Fruit fly (Drosophila melanogaster) whole organism, adult: ENCODE data around the gene Pcyt2.
A peak's percentile ranks its signal among the peaks of the same experiment; 100 is the strongest.

ENCODE experiments used
- CG11617 ChIP-seq: fragments of 200-800 bp; sonication (Bioruptor generic); optimal IDR thresholded peaks from 2 replicates; lab custom pipeline; 2017; ENCODE audit warnings: mild to moderate bottlenecking, missing biosample characterization, missing genetic modification reagents, missing genetic modification characterization
- CG12768 ChIP-seq: fragments of 200-800 bp; sonication (Bioruptor generic); optimal IDR thresholded peaks from 2 replicates; lab custom pipeline; 2017; ENCODE audit warnings: missing biosample characterization, missing genetic modification characterization, mild to moderate bottlenecking, moderate library complexity, missing genetic modification reagents
- CG14711 ChIP-seq: fragments of 200-800 bp; sonication (Bioruptor generic); optimal IDR thresholded peaks from 2 replicates; lab custom pipeline; 2018; ENCODE audit warnings: missing biosample characterization, mild to moderate bottlenecking, missing genetic modification characterization, moderate library complexity
- CG1620 ChIP-seq: fragments of 200-800 bp; sonication (Bioruptor generic); optimal IDR thresholded peaks from 2 replicates; lab custom pipeline; 2016; ENCODE audit warnings: missing biosample characterization, missing genetic modification characterization
- CG33017 ChIP-seq: fragments of 200-800 bp; sonication (Bioruptor generic); optimal IDR thresholded peaks from 2 replicates; lab custom pipeline; 2018; ENCODE audit warnings: missing biosample characterization, mild to moderate bottlenecking, missing genetic modification characterization, moderate library complexity
- CG5204 ChIP-seq: fragments of 200-800 bp; sonication (Bioruptor generic); optimal IDR thresholded peaks from 2 replicates; lab custom pipeline; 2016; ENCODE audit warnings: missing biosample characterization, missing genetic modification characterization
- CG7045 ChIP-seq: fragments of 200-800 bp; sonication (Bioruptor generic); optimal IDR thresholded peaks from 2 replicates; lab custom pipeline; 2017; ENCODE audit warnings: missing biosample characterization, mild to moderate bottlenecking, missing genetic modification characterization
- CG7101 ChIP-seq: fragments of 200-800 bp; sonication (Bioruptor generic); optimal IDR thresholded peaks from 2 replicates; lab custom pipeline; 2018; ENCODE audit warnings: missing biosample characterization, mild to moderate bottlenecking, missing genetic modification characterization, moderate library complexity
- Clk ChIP-seq: fragments of 200-800 bp; sonication (Bioruptor generic); optimal IDR thresholded peaks from 2 replicates; lab custom pipeline; 2017; ENCODE audit warnings: missing biosample characterization, missing genetic modification characterization
- Crg-1 ChIP-seq: fragments of 200-800 bp; sonication (Bioruptor generic); optimal IDR thresholded peaks from 2 replicates; lab custom pipeline; 2016; ENCODE audit warnings: missing biosample characterization, missing genetic modification characterization
- Hr96 ChIP-seq: fragments of 200-800 bp; sonication (Bioruptor generic); optimal IDR thresholded peaks from 2 replicates; lab custom pipeline; 2016; ENCODE audit warnings: missing biosample characterization, missing genetic modification characterization
- Mnt ChIP-seq: fragments of 200-800 bp; sonication (Bioruptor generic); optimal IDR thresholded peaks from 2 replicates; lab custom pipeline; 2016; ENCODE audit warnings: missing biosample characterization, mild to moderate bottlenecking, missing genetic modification characterization
- bab1 ChIP-seq: fragments of 200-800 bp; sonication (Bioruptor generic); optimal IDR thresholded peaks from 3 replicates; lab custom pipeline; 2019; ENCODE audit warnings: missing biosample characterization, mild to moderate bottlenecking, missing genetic modification characterization, moderate library complexity
- cic ChIP-seq: fragments of 200-800 bp; sonication (Bioruptor generic); optimal IDR thresholded peaks from 2 replicates; lab custom pipeline; 2017; ENCODE audit warnings: missing biosample characterization, mild to moderate bottlenecking, missing genetic modification characterization, moderate library complexity
- cnc ChIP-seq, 2 experiments: fragments of >200 bp; optimal IDR thresholded peaks; 2 replicates each; lab custom pipeline; 2017
- kay ChIP-seq: fragments of 200-800 bp; sonication (Bioruptor generic); peaks from one replicate; lab custom pipeline; 2016; ENCODE audit warnings: missing biosample characterization, missing genetic modification characterization, borderline replicate concordance
- ovo ChIP-seq: fragments of 200-800 bp; sonication (Bioruptor generic); optimal IDR thresholded peaks from 2 replicates; lab custom pipeline; 2016; ENCODE audit warnings: missing biosample characterization, missing genetic modification characterization
- pad ChIP-seq: fragments of 200-800 bp; sonication (Bioruptor generic); optimal IDR thresholded peaks from 3 replicates; lab custom pipeline; 2017; ENCODE audit warnings: missing biosample characterization, missing genetic modification characterization, mild to moderate bottlenecking, moderate library complexity, missing genetic modification reagents
- tj ChIP-seq: fragments of 200-800 bp; sonication (Bioruptor generic); optimal IDR thresholded peaks from 3 replicates; lab custom pipeline; 2017; ENCODE audit warnings: missing biosample characterization, mild to moderate bottlenecking, missing genetic modification characterization, moderate library complexity
- toe ChIP-seq: fragments of 200-800 bp; sonication (Bioruptor generic); optimal IDR thresholded peaks from 2 replicates; lab custom pipeline; 2016; ENCODE audit warnings: missing biosample characterization, missing genetic modification characterization

The Pcyt2 gene

DNA sequence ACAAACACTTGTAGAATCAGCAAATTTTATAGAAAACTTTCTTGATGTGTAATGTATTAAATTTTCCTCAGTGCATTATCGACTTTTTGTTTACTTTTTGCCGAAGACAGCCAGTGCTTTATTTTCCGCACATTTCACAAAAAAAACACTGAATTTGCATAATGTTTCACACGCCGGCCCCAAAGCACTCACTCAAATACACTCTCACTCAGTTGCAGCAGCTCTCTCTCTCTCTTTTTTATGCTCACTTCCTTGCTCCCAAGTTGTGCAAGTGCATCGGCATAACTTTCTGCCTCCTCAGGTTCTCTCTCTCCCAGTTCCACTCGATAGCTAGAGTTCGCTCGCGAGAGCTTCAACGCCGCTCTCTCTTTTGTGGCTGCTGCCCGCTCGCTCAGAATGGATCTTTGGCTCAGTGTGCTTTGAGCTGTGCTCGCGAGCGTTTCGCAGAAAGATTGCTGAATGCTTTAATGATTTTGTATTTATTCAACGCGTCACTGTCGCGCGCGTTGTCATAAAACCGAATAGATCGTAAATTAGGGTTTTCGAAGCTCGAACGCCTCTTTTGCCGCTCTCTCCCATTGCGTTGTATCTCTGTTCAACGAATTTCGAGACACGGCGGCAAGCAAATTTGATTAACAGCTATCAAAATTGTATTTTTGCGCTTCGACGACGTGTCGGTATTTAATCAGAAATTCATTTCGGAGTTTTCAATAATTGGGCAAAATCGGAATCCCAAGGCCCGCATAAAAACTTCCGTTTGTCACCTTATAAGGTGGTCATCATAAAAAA is 33.2 kb downstream of the Pcyt2 start:
- TF ChIP-seq bab1 (GFP tag; lab: Kevin White, UChicago), result peak; percentile 73
- peak; percentile 80 for TF ChIP-seq tj
- TF ChIP-seq CG11617, result peak; percentile 10
- TF ChIP-seq CG33017 (tag; lab: Kevin White, UChicago), result peak; percentile 60
- TF ChIP-seq CG14711 (tag; lab: Kevin White, UChicago), result peak; percentile 16
- TF ChIP-seq ovo (GFP tag; lab: Kevin White, UChicago), result peak; percentile 53
- no peak for TF ChIP-seq CG1620 (GFP tag; lab: Kevin White, UChicago)
- TF ChIP-seq Crg-1 (GFP tag; lab: Kevin White, UChicago), result peak; percentile 13
- TF ChIP-seq CG5204 (GFP tag; lab: Kevin White, UChicago), result no peak
- TF ChIP-seq cic, result peak; percentile 75
- no peak for TF ChIP-seq CG7101
- TF ChIP-seq cnc (optimal IDR thresholded peaks at IDR 0.05; lab: Kevin White, UChicago), result no peak
- peak; percentile 45 for TF ChIP-seq Hr96 (GFP tag; lab: Kevin White, UChicago)
- TF ChIP-seq Clk, result no peak
- peak; percentile 68 for TF ChIP-seq Mnt (GFP tag; lab: Kevin White, UChicago)
- TF ChIP-seq CG7045 (GFP tag; lab: Kevin White, UChicago), result peak; percentile 26
- peak; percentile 65 for TF ChIP-seq CG12768 (GFP tag; lab: Kevin White, UChicago)
- no peak for TF ChIP-seq toe (GFP tag; lab: Kevin White, UChicago)
- TF ChIP-seq kay (GFP tag; lab: Kevin White, UChicago), result no peak

DNA sequence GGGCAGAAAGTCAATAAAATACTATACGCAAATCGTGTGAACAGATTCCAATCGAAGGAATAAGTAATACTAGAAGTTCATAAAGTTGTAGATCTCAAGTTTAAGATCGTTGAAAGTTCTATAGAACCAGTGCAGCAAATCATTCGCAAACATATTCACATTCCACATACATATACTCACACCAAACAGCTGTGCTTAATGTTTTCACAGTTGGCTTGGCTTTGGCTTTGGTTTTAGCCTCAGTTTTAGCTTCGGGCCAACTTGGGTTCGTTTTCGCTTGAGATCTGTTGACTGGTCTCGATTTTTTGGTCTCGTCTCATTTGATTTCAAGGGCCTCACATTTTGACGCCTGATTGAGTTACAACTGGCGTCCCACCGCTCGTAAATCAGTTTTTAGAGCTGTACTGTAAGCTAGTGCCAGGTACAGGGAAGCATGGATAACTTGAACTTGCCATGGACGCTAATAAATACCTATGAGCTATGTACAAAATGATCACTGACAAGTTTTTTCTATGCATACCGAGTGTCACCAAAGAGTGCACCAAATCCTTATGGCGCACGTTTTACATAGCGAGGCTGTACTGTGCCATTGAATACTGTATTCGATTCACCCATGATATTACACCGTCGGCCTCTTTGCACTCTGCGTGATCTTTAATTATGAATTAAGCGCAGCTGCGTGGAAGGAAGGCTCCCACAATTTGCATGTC is 34.0 kb downstream of the Pcyt2 start:
- peak; percentile 28 for TF ChIP-seq tj
- peak; percentile 68 for TF ChIP-seq Clk
- peak; percentile 79 for TF ChIP-seq CG12768 (GFP tag; lab: Kevin White, UChicago)
- TF ChIP-seq CG7101, result peak; percentile 78
- TF ChIP-seq toe (GFP tag; lab: Kevin White, UChicago), result peak; percentile 77
- peak; percentile 62 for TF ChIP-seq CG1620 (GFP tag; lab: Kevin White, UChicago)
- TF ChIP-seq cnc (optimal IDR thresholded peaks at IDR 0.05; lab: Kevin White, UChicago), result no peak
- TF ChIP-seq pad (GFP tag; lab: Kevin White, UChicago), result peak; percentile 48
- TF ChIP-seq kay (GFP tag; lab: Kevin White, UChicago), result peak; percentile 51
- peak; percentile 81 for TF ChIP-seq CG33017 (tag; lab: Kevin White, UChicago)
- TF ChIP-seq CG11617, result peak; percentile 37
- TF ChIP-seq Hr96 (GFP tag; lab: Kevin White, UChicago), result peak; percentile 63
- TF ChIP-seq CG14711 (tag; lab: Kevin White, UChicago), result peak; percentile 70
- TF ChIP-seq Mnt (GFP tag; lab: Kevin White, UChicago), result peak; percentile 46
- TF ChIP-seq bab1 (GFP tag; lab: Kevin White, UChicago), result peak; percentile 75
- TF ChIP-seq CG7045 (GFP tag; lab: Kevin White, UChicago), result peak; percentile 82
- TF ChIP-seq Crg-1 (GFP tag; lab: Kevin White, UChicago), result peak; percentile 52
- TF ChIP-seq cic, result no peak
- TF ChIP-seq CG5204 (GFP tag; lab: Kevin White, UChicago), result peak; percentile 81
- no peak for TF ChIP-seq ovo (GFP tag; lab: Kevin White, UChicago)

dm6 chr3L:1590194-1590593 is 36.9 kb downstream of the Pcyt2 start:
- TF ChIP-seq cic, result no peak
- TF ChIP-seq kay (GFP tag; lab: Kevin White, UChicago), result peak; percentile 49

- TF ChIP-seq Mnt (GFP tag; lab: Kevin White, UChicago), result peak; percentile 71
- TF ChIP-seq Clk, result peak; percentile 86
- TF ChIP-seq CG7045 (GFP tag; lab: Kevin White, UChicago), result peak; percentile 96
- peak; percentile 78 for TF ChIP-seq Hr96 (GFP tag; lab: Kevin White, UChicago)
- TF ChIP-seq bab1 (GFP tag; lab: Kevin White, UChicago), result peak; percentile 3
- TF ChIP-seq pad (GFP tag; lab: Kevin White, UChicago), result peak; percentile 74
- TF ChIP-seq CG11617, result peak; percentile 83
- no peak for TF ChIP-seq cnc (optimal IDR thresholded peaks at IDR 0.05; lab: Kevin White, UChicago)
- peak; percentile 92 for TF ChIP-seq CG1620 (GFP tag; lab: Kevin White, UChicago)
- peak; percentile 97 for TF ChIP-seq ovo (GFP tag; lab: Kevin White, UChicago)
- TF ChIP-seq CG5204 (GFP tag; lab: Kevin White, UChicago), result peak; percentile 79
- TF ChIP-seq CG12768 (GFP tag; lab: Kevin White, UChicago), result peak; percentile 95
- peak; percentile 85 for TF ChIP-seq CG33017 (tag; lab: Kevin White, UChicago)
- TF ChIP-seq CG7101, result peak; percentile 92
- TF ChIP-seq cic, result peak; percentile 96
- peak; percentile 82 for TF ChIP-seq CG14711 (tag; lab: Kevin White, UChicago)
- TF ChIP-seq toe (GFP tag; lab: Kevin White, UChicago), result peak; percentile 84
- peak; percentile 80 for TF ChIP-seq tj
- TF ChIP-seq Crg-1 (GFP tag; lab: Kevin White, UChicago), result peak; percentile 97
- no peak for TF ChIP-seq kay (GFP tag; lab: Kevin White, UChicago)
Measured at dm6 chr3L:1591692-1592371, 38.5 kb downstream of the Pcyt2 start.
